Fruit fly (Drosophila melanogaster): ENCODE data around the gene CG3792.

DNA sequence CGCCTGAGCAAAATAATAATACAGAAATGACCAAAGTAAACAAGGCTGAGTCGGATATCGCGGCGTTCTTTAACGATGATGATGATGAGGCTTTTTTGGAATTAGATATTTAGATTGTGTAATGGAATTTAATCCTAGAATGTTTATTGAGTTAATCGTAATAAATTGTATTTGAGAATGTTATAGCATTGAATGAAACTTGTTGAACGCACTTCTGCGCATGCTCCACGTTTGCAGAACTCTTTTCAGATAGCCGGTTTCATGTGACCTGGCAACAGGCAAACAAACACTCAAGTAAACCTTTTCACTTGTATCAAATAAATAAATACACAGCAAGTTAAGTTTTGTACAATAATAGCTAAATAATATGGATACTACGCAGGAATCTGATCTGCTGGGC is 19.0 kb upstream of the CG3792 start, which contains the start of gene CG34124:
- TF ChIP-seq Sin3A (optimal IDR thresholded peaks at IDR 0.05), result no peak
- TF ChIP-seq psq (optimal IDR thresholded peaks at IDR 0.05), result no peak
